Fruit fly (Drosophila melanogaster): ENCODE data around the gene Or98b.

Gene Or98b

DNA sequence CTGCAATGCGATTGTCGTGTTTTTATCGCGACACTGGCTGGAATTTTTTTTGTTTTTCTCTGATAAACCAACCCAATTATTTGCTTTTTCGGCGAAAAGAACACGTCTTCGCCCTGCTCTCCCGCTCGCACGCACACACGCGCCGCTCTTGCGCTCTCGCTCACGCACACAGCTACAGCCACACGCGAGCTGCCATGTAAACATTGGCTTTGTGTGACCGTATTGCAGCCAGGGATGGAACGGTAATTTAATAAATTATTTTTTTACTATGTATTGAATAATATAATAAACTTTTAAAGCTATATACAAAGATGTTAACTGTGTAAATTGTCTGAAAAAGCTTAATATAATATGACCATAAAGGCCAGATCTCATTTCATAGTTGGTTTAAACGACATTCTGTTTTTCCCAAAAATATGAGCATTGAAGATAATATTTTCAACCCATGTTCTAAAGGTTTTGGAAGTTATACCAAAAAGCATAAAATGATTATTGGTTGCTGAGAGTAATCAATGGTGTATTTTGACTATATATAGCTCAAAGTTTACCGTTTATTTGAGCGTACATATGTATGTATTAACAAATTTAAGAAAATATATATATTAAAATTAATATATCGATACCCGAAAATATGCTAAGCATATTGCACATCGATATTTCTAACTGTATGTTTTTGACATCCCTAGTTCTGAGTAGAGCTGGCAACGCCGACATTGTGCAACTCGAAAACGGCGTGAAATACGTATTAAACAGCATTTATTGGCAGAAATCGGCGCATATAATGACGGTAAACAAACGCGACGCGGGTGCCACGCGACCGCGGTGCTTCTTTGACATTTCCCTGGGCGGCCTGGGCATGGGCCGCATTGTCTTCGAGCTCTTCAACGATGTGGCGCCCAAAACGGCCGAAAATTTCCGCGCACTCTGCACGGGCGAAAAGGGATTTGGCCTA is 12.1 kb upstream of the Or98b start, which contains the start of the genes Gfat2 and Moca-cyp (continued):
- peak; percentile 39 for TF ChIP-seq CG2202 (tag; optimal IDR thresholded peaks at IDR 0.05)
- TF ChIP-seq wek (GFP tag; optimal IDR thresholded peaks at IDR 0.05), result peak; percentile 65
- TF ChIP-seq CG43689 (GFP tag; IDR thresholded peaks at IDR 0.05), result no peak
- peak; percentile 71 for TF ChIP-seq Meics (GFP tag; optimal IDR thresholded peaks at IDR 0.05)
- no peak for TF ChIP-seq fd102C (GFP tag; optimal IDR thresholded peaks at IDR 0.05)
- peak; percentile 73 for TF ChIP-seq CG2712 (tag; optimal IDR thresholded peaks at IDR 0.05)
- TF ChIP-seq Antp (GFP tag; optimal IDR thresholded peaks at IDR 0.05), result no peak
- peak; percentile 62 for TF ChIP-seq Sox102F (GFP tag; optimal IDR thresholded peaks at IDR 0.05)
- TF ChIP-seq gfzf (GFP tag; optimal IDR thresholded peaks at IDR 0.05), result peak; percentile 21
- peak; percentile 72 for TF ChIP-seq BEAF-32 (GFP tag; optimal IDR thresholded peaks at IDR 0.05)
- 0 out of 3 replicates have a peak, but pooled peaks have one; percentile 39 for TF ChIP-seq mld (GFP tag; IDR thresholded peaks at IDR 0.05; ENCODE audit: partially characterized antibody)
- peak; percentile 87 for TF ChIP-seq ci (GFP tag; IDR thresholded peaks at IDR 0.05)
- TF ChIP-seq CG3726 (GFP tag; IDR thresholded peaks at IDR 0.05), result no peak
- TF ChIP-seq nerfin-1 (tag; optimal IDR thresholded peaks at IDR 0.05), result peak; percentile 60
- no peak for TF ChIP-seq cad (GFP tag; optimal IDR thresholded peaks at IDR 0.05)
- peak; percentile 36 for TF ChIP-seq CG12219 (GFP tag; optimal IDR thresholded peaks at IDR 0.05)
- peak; percentile 41 for TF ChIP-seq pzg (GFP tag; optimal IDR thresholded peaks at IDR 0.05)
- no peak for TF ChIP-seq esg (GFP tag; conservative IDR thresholded peaks at IDR 0.05)
- peak; percentile 75 for TF ChIP-seq CG9727 (GFP tag; optimal IDR thresholded peaks at IDR 0.05)
- peak; percentile 75 for TF ChIP-seq CG6791 (GFP tag; IDR thresholded peaks at IDR 0.05; ENCODE audit: partially characterized antibody)
- TF ChIP-seq E2f1 (GFP tag; IDR thresholded peaks at IDR 0.05), result peak; percentile 48
- TF ChIP-seq tin (GFP tag; optimal IDR thresholded peaks at IDR 0.05), result peak; percentile 47
- peak; percentile 77 for TF ChIP-seq CG17829 (tag; optimal IDR thresholded peaks at IDR 0.05)
- TF ChIP-seq CG6683 (GFP tag; optimal IDR thresholded peaks at IDR 0.05), result no peak
- no peak for TF ChIP-seq CG12299 (tag; optimal IDR thresholded peaks at IDR 0.05)
- TF ChIP-seq hth (optimal IDR thresholded peaks at IDR 0.05), result no peak
- no peak for TF ChIP-seq CG15073 (GFP tag; optimal IDR thresholded peaks at IDR 0.05)
- TF ChIP-seq CG18476 (GFP tag; optimal IDR thresholded peaks at IDR 0.05), result peak; percentile 49
- peak; percentile 32 for TF ChIP-seq hbn (GFP tag; IDR thresholded peaks at IDR 0.05; ENCODE audit: partially characterized antibody)
- peak; percentile 53 for TF ChIP-seq ewg (GFP tag; optimal IDR thresholded peaks at IDR 0.05)
- peak; percentile 32 for TF ChIP-seq pfk (GFP tag; optimal IDR thresholded peaks at IDR 0.05)
- TF ChIP-seq CG10654 (GFP tag; optimal IDR thresholded peaks at IDR 0.05), result peak; percentile 42
- peak; percentile 70 for TF ChIP-seq Sin3A (optimal IDR thresholded peaks at IDR 0.05)
- peak; percentile 60 for TF ChIP-seq sisA (GFP tag; IDR thresholded peaks at IDR 0.05)

DNA sequence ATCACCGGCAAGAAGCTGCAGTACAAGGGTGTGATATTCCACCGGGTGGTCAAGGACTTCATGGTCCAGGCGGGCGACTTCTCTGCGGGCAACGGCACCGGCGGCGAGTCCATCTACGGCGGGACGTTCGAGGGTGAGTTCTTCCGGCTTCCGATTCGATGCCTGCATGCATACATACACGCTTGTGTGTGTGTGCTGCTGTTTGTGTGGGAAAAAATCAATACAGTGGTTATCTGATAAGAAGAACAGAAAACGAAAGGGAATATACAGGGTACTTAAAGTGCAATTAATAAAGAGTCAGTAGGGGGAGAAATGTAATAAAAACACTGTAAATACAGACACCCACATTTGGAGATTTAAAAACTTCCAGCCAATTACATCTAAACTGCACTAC is 11.4 kb upstream of the Or98b start:
- TF ChIP-seq CG7786 (GFP tag; optimal IDR thresholded peaks at IDR 0.05) (no peak), klu (GFP tag; IDR thresholded peaks at IDR 0.05) (no peak), D19B (GFP tag; optimal IDR thresholded peaks at IDR 0.05) (peak; percentile 49), Ets65A (GFP tag) (no peak), CG4617 (GFP tag; optimal IDR thresholded peaks at IDR 0.05; ENCODE audit: borderline replicate concordance) (no peak), trem (tag; optimal IDR thresholded peaks at IDR 0.05) (no peak), CG30403 (GFP tag; optimal IDR thresholded peaks at IDR 0.05) (peak; percentile 9), CG2199 (GFP tag; IDR thresholded peaks at IDR 0.05) (peak; percentile 42; the same call in 1 of the 3 replicates), CG6765 (GFP tag; optimal IDR thresholded peaks at IDR 0.05) (no peak), Rx (GFP tag; IDR thresholded peaks at IDR 0.05) (no peak), Max (GFP tag; optimal IDR thresholded peaks at IDR 0.05) (no peak), CG11695 (GFP tag; IDR thresholded peaks at IDR 0.05) (0 out of 3 replicates have a peak, but pooled peaks have one; percentile 10), CG11504 (tag; optimal IDR thresholded peaks at IDR 0.05) (peak; percentile 22), Drgx (GFP tag; IDR thresholded peaks at IDR 0.05) (0 out of 2 replicates have a peak, but pooled peaks have one; percentile 12), twi (tag; optimal IDR thresholded peaks at IDR 0.05) (no peak), CG6175 (GFP tag; IDR thresholded peaks at IDR 0.05) (no peak)
